Fruit fly (Drosophila melanogaster) S2 (cell line): ENCODE measurements around the gene CG4325.

ENCODE experiments used
- CG8478 ChIP-seq: fragments of >200 bp; optimal IDR thresholded peaks from 2 replicates; lab custom pipeline; 2018
- CTCF ChIP-seq, 2 experiments: fragments of >200 bp; optimal IDR thresholded peaks; 2 replicates each; lab custom pipeline; 2018

CG4325 gene

DNA sequence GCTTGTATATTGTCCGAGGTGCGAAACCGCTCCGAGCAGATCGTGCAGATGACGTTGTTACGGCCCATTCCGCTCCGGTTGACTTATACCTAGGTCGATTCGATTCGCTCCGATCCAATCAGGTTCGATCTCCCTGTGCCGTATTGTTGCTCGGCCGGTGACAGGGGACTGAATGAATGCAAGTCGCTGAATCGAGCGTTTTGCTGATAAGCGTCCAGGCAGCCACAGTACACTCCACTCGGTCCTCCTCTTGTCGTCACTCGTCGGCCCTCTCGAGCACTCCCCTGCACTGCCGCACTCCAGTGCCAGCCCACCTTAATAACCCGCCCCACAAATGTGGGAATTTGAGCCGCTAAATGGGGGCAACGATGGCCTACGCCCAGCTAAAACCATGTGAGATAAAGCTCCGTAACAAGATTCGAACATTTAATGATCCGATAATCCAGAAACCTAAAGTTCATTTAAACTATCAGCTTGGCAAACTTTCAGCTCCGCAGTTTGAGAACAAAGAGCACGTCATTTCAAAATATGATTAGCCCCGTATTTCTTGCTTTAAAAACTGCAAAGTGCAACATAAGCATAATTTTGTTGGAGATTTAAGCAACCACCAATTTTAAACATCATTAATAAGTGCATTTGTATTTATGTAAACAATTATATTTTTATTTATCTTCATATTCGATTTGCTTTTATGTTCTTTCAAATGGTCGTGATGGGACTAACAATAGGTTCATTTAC lies at the start of gene CG4325:
Gene CG4325 (minus strand): TSS at position 159 of the 738 bp plus-strand sequence.
- no peak for TF ChIP-seq CTCF (optimal IDR thresholded peaks at IDR 0.05; lab: Kevin White, UChicago)
- TF ChIP-seq CG8478, result no peak

DNA sequence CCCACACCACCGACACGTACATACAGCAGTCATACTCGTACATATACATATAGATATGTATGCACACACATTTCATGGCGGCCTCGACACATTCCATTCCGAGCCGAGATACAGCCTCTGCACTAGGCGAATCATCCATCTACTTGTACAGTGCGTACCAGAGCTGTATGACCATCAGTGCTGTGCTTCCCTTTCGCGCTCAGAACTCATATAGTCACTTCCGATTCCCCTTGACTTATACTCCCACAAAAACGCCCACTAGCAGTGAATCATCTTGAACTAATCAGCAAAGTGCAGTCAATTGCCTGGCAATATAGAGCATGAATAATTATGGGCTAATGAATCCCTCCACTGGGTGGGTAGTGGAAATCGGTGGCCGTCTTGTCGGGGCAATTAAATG lies 46.2 kb upstream of the CG4325 start:
- no peak for TF ChIP-seq CTCF (optimal IDR thresholded peaks at IDR 0.05; lab: Kevin White, UChicago)
- no peak for TF ChIP-seq CG8478

DNA sequence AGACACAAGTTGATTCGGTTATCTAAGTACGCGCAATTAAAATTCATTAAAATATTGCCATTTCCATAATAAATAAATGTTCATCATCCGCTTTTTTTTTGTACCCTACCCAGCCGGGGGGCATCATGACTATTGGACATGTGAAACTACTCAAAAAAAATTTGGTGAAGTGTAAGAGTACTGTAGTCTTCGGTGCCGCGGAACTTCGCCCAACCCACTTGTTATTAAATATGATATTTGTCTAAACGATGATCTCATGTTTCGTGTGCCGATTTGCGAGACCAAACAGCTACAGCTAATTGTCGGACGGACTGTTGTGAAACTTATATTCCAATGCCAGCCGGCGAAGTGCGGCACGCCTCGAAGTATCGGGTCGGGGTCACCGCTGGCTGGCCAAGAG lies 45.2 kb upstream of the CG4325 start:
- no peak for TF ChIP-seq CG8478
- TF ChIP-seq CTCF (optimal IDR thresholded peaks at IDR 0.05; lab: Kevin White, UChicago), result no peak

DNA sequence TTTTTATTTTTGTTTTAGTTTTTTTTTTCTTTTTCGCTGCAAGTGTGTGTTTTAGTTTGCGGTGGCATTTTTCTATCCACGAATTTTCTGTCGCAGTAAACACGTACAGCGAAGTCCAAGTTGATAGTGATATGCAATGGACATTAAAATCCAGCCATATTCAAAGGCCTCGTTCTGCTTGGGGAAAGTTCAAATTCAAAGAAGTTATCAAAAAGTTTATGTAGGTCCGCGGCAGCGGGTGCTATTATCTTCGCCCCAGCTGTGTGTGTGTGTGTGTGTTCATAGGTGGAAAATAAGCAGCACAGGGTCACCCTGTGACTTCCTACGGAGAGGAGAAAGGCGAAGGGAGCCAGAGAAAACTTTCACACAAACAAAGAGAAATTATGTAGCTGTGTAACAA lies 43.9 kb upstream of the CG4325 start:
- no peak for TF ChIP-seq CG8478
- TF ChIP-seq CTCF (optimal IDR thresholded peaks at IDR 0.05; lab: Kevin White, UChicago), result no peak

DNA sequence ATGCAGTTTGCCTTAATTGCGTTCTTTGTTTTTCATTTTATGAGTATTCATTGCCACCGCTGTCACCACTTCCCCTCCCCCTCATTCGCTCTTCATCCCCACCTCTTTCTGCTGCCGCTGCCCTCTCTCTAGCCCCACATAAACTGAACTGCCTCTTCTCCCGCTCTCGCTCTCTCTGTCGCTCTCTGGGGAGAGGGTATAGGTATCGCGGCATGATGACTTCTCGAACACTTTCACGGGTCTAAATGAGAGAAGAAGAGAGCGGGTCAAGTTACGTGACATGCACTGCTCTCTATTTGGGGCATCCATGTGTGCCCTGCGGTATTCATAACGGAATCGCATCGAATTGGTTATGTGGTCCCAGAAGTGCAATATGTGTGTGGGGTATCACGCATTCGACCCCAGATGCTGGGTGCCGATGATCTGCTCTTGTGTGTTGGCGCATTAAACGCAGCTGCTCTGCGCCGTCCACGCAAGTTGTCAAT lies 40.1 kb upstream of the CG4325 start:
- TF ChIP-seq CTCF (optimal IDR thresholded peaks at IDR 0.05; lab: Kevin White, UChicago), result no peak
- no peak for TF ChIP-seq CG8478

DNA sequence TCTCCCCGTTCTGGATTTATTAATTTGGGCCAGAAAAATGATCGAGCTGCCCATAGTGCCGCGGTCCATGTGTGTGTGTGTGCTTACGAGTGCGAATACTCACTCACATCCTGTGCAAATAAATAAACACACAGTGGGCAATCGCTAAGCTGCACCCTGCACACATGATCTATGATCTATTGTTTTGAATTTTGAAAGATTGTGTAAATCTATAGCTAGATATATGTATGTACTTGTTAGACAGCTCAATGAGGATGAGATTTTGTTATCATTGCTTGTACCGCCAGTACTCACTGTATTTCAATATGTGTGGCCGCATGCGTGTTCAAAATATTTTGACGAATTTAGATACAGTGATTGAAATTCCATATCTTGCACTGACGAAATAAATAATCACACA lies 39.5 kb upstream of the CG4325 start:
- TF ChIP-seq CTCF (optimal IDR thresholded peaks at IDR 0.05; lab: Kevin White, UChicago) (no peak), CG8478 (no peak)

DNA sequence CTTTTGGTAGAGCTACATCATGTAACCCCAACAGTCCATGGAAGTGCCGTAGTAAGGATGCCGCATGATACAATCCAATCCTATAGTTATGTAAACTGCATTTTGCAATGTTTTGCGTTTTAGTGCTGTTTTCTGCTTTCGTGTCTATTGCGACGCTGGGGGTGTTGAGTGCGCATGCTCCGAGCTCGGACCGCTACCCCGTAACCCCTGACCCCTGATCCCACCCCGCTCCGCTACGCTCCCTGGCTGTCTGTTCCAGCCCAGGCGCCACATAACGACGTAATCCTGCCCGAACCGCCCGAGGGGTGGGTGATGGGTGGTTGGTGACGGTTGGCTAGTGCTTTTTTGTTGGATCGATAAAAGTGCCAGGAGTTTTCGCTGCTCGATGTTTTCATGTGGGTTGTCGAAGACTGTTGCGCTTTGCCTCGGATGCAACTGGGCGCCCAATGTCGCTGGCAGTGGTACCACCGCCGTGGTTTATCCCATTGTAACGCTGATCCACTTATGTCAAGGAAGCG lies 38.3 kb upstream of the CG4325 start:
- TF ChIP-seq CG8478, result no peak
- no peak for TF ChIP-seq CTCF (optimal IDR thresholded peaks at IDR 0.05; lab: Kevin White, UChicago)

DNA sequence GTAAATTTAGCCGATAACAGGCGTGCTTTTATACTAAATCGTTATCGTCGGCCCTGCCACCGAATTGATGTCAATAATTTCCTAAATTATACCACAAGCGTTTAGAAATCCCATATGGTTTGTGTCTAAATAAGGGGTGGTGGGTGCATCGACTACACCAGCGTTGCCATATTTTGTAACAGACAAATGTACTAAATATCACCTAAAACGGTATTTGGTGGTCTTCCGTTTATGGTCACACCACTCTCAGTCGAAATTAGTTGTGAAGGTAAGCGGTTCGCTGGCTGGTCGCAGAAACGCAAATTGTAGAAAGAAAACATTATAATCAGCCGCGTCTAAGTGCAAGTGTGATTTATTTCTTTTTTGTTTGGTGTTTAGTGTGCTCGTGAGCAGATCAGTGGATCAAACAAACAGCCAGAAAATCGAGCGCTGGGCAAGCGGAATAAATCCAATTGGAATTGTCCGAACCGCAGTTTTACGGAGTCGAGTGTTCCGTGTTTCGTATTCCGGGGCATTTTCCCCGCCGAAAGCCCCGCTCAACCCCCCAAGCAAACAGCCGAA lies 36.8 kb upstream of the CG4325 start, which contains the start of the genes CG16903 and Unc-76:
Gene CG16903 (minus strand): TSS at position 39 of the 561 bp plus-strand sequence.
Gene Unc-76 (plus strand): TSS at position 244 of the 561 bp plus-strand sequence.
- TF ChIP-seq CTCF (optimal IDR thresholded peaks at IDR 0.05; lab: Kevin White, UChicago) (peak; percentile 57 to 65), CG8478 (no peak)

DNA sequence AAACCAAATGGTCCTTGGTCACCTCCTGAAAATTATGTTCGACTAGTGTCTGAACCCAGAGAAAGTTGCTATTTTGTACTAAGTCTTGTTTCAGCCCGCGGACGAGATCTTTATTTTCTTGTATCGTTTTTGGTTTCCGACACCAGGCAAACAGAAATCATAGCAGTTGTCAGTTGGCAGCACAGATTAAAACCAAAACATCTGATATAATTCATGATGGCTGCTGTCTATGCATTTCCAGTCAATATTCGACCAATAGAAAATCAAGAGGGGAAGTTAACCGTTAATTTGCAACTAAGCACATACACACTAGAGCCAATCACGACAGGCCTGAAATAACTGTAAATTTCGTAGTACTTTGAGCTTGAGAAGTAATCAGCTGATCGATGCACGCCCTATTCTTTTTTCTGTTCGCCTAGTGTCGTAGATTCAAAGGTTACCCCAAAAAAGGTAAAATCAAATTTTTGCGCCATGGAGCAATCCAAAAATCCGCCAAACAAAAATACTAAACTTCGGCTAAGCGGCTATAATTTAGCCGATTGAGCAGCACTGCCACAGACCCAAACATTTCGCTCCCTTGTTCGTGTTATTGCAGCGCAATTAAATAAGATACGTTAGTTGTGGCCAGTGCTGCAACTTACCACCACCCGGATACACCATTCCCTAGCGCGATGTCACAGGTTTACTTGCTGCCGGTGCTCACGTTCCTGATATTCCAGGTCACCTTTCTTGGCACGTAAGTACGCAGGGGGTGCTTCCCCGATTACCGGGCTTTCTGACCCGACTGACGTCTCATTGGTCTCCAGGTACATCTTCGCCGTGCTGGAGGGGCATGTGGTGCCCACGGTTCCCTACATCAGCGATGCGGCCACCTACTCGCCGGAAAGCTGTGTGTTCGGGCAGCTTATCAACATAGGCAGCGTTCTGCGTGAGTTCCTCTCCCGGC lies 33.1 kb upstream of the CG4325 start, which contains the start of gene CG4025:
Gene CG4025 (plus strand): TSS at position 555 of the 946 bp plus-strand sequence.
- TF ChIP-seq CTCF (optimal IDR thresholded peaks at IDR 0.05; lab: Kevin White, UChicago), result no peak
- TF ChIP-seq CG8478, result no peak

DNA sequence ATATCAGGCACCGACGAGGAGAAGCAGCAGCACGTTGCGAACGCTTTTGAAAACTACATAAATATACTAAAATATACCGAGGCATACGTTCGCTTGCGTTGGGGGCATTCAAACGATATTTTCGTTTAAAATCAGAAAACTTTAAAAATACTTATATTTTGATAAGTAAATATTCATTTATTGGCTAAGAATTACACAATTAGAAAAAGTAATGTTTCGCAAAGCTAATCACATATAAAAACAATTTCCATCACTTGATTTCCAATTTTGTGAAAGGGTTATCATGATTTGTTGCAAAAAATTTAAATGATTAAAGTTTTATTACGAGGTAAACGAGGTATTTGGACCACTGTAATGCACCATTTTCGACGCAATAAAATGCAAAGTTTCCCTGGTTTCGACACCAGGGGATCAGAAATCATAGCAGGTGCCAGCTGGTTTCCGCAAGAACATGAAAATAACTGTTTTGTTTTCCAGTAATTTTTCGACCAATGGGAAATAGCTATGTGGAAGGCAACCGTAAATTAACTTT lies 32.3 kb upstream of the CG4325 start, which contains the start of gene CG4045:
Gene CG4045 (minus strand): TSS at position 55 of the 532 bp plus-strand sequence.
- TF ChIP-seq CG8478, result no peak
- TF ChIP-seq CTCF (optimal IDR thresholded peaks at IDR 0.05; lab: Kevin White, UChicago), result no peak

DNA sequence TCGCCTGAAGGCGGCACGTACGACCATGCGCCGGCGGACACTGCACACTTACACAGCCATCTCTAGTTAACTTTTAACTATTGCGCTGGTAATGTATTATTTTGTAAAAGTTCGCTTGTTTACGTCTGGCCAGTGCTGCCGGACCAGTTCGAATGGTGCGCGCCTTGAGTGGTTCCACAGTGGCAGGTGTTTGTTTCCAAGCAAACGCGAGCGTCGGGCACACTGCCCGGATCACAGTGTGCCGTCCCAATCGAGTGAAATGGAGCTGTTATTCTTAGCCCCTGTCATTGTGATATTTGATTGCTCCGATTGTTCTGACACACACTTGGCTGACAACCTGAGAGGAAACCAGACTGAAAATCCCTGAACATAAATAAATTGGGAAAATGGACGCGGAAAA lies 29.7 kb upstream of the CG4325 start, which contains the start of gene CG4199:
Gene CG4199 (minus strand): TSS at position 159 of the 400 bp plus-strand sequence.
- TF ChIP-seq CTCF (optimal IDR thresholded peaks at IDR 0.05; lab: Kevin White, UChicago) (no peak), CG8478 (no peak)

DNA sequence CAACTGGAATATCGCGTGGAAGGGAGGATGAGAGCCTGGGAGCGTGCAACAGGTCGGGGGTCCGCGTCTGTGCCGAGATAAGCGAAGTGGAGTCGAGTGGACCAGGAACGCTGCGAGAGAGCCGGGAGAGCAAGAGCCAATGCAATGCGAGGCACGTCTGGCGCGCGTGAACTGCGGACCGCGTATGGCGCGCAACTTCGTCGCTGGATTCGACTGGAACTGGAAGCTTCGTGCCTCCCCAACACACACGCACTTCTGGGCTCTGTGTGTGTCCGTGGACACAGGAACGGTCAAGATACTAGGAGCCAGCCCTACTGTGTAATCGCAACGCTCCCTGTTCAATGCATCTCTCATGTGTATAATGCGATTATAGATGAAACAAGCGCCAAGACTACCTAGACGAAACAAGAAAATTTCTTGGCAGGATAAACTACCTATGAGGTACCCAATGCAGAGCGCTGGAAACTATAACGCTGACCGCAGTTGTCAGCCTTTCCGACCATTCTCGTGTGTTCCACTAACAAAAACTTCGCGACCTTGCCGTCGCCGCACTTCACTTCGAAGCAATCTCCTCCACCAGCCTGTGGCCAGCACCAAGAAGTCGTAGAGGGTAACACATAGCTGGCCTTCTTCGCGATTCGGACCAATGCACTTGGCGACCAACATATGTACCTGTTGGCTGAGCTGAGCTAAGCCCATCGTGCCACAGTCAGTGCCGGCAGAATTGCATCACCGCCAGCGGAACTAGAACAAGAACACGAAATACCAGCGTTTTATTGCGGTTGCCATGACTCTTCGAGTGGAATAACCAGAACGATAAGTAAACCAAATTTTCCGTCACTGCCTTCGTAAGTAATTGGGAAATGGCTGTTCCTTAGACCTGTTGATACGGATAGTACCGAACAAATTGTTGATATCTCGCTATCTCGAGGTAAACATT lies 28.5 kb upstream of the CG4325 start, which contains the start of gene Rtca:
Gene Rtca (plus strand): TSS at position 536 of the 940 bp plus-strand sequence.
- no peak for TF ChIP-seq CTCF (optimal IDR thresholded peaks at IDR 0.05; lab: Kevin White, UChicago)
- no peak for TF ChIP-seq CG8478

DNA sequence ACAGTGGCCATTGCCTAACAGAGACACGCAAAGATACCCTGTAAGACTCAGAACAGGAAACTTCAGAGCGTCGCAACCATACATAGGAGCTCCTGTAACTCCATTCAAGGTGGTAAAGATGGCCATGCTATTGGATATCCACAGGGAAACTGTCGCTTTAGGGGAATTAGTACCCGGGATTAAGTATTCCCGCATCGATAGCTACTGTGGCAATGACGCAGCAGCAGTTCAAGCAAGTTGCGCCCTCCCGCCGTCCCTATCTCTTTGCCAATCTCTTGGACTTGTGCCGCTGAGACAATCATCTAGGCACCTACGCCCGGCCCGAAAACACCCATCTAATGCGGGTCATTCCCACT lies 27.1 kb upstream of the CG4325 start:
- TF ChIP-seq CG8478 (no peak), CTCF (optimal IDR thresholded peaks at IDR 0.05; lab: Kevin White, UChicago) (no peak)
